Worm (Caenorhabditis elegans): ENCODE measurements around the gene dot-1.4.

Gene dot-1.4

ce11 chrX:11937343-11937935, 6.0 kb upstream of the dot-1.4 start (continued):
- TF ChIP-seq Y48G9A.11 (GFP tag; IDR thresholded peaks at IDR 0.05) (no peak; the same call in 1 of the 2 replicates), ces-1 (GFP tag; optimal IDR thresholded peaks at IDR 0.05) (peak; percentile 95), ceh-20 (GFP tag; IDR thresholded peaks at IDR 0.05) (peak; percentile 95), Y5F2A.4 (GFP tag; optimal IDR thresholded peaks at IDR 0.05) (peak; percentile 91), nhr-77 (tag; optimal IDR thresholded peaks at IDR 0.05) (peak; percentile 100), lin-39 (tag; optimal IDR thresholded peaks at IDR 0.05) (peak; percentile 86), dmd-8 (GFP tag; IDR thresholded peaks at IDR 0.05) (peak; percentile 72), dve-1 (tag; optimal IDR thresholded peaks at IDR 0.05; ENCODE audit: insufficient read depth) (peak; percentile 100), hif-1 (tag; optimal IDR thresholded peaks at IDR 0.05) (peak; percentile 82 to 92), egl-27 (tag; optimal IDR thresholded peaks at IDR 0.05) (peak; percentile 52), F49E8.2 (tag; optimal IDR thresholded peaks at IDR 0.05; ENCODE audit: borderline replicate concordance) (peak; percentile 40), dpl-1 (GFP tag; optimal IDR thresholded peaks at IDR 0.05) (peak; percentile 76), lin-13 (GFP tag; optimal IDR thresholded peaks at IDR 0.05) (peak; percentile 98), arid-1 (GFP tag; conservative IDR thresholded peaks at IDR 0.05) (peak; percentile 66), lim-7 (GFP tag; IDR thresholded peaks at IDR 0.05) (no peak), rbr-2 (tag; optimal IDR thresholded peaks at IDR 0.05) (peak; percentile 99), ctbp-1 (GFP tag; IDR thresholded peaks at IDR 0.05) (peak; percentile 98), hlh-11 (tag; optimal IDR thresholded peaks at IDR 0.05) (peak; percentile 97), ceh-62 (tag; optimal IDR thresholded peaks at IDR 0.05) (no peak), spr-3 (GFP tag; optimal IDR thresholded peaks at IDR 0.05) (peak; percentile 98), snpc-1.2 (GFP tag; IDR thresholded peaks at IDR 0.05) (no peak; the same call in 1 of the 2 replicates), unc-130 (GFP tag; optimal IDR thresholded peaks at IDR 0.05) (peak; percentile 42), hlh-30 (tag; optimal IDR thresholded peaks at IDR 0.05; ENCODE audit: insufficient read depth) (peak; percentile 94), zfp-3 (GFP tag; conservative IDR thresholded peaks at IDR 0.05) (peak; percentile 94), ama-1 (optimal IDR thresholded peaks at IDR 0.05) (no peak), mdt-29 (GFP tag; IDR thresholded peaks at IDR 0.05) (peak; percentile 95), spr-1 (tag; optimal IDR thresholded peaks at IDR 0.05) (peak; percentile 97), ZK337.2 (GFP tag; IDR thresholded peaks at IDR 0.05) (peak; percentile 83), tra-1 (GFP tag; IDR thresholded peaks at IDR 0.05) (peak; percentile 95), unc-39 (tag; optimal IDR thresholded peaks at IDR 0.05) (peak; percentile 92), madf-5 (GFP tag; IDR thresholded peaks at IDR 0.05) (peak; percentile 53 to 92; a peak in 3 of 4 replicates), zag-1 (tag; optimal IDR thresholded peaks at IDR 0.05) (peak; percentile 94), F37D6.2 (tag; optimal IDR thresholded peaks at IDR 0.05) (peak; percentile 99), saeg-2 (GFP tag; IDR thresholded peaks at IDR 0.05) (peak; percentile 95), daf-8 (GFP tag; IDR thresholded peaks at IDR 0.05) (no peak), nhr-41 (GFP tag; IDR thresholded peaks at IDR 0.05) (peak; percentile 68)

DNA sequence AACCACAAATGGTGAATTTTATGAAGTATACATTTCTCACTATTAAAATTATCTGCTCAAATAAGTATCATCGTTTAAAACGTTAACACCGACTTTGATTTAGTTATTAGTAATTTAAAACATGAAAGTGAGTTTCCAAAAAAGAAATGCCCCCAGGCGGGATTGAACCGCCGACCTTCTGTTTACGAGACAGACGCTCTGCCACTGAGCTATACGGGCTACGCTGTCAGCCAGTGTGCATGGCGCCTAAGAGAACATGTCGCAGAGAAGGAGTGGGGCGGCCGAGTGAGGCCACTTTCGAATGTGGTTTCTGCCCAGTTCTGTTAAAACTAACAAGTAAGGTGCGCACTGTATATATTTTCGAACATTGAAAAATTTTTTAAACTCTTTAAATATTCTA, 3.5 kb upstream of the dot-1.4 start:
- peak; percentile 55 to 85 for TF ChIP-seq daf-16 (GFP tag; optimal IDR thresholded peaks at IDR 0.05)
- peak; percentile 78 for TF ChIP-seq daf-16 (tag; optimal IDR thresholded peaks at IDR 0.05)
- peak; percentile 52; the same call in 1 of the 2 replicates for TF ChIP-seq F26F4.8 (GFP tag; conservative IDR thresholded peaks at IDR 0.05)
- peak; percentile 72 for TF ChIP-seq rbr-2 (tag; optimal IDR thresholded peaks at IDR 0.05)
- TF ChIP-seq ctbp-1 (GFP tag; IDR thresholded peaks at IDR 0.05) = peak; percentile 74
- no peak for TF ChIP-seq lin-29 (GFP tag; IDR thresholded peaks at IDR 0.05)
- TF ChIP-seq ZK337.2 (GFP tag; IDR thresholded peaks at IDR 0.05) = peak; percentile 43; the same call in 1 of the 2 replicates
- peak; percentile 59 for TF ChIP-seq F49E8.2 (tag; optimal IDR thresholded peaks at IDR 0.05; ENCODE audit: borderline replicate concordance)
- TF ChIP-seq ceh-44 (GFP tag; IDR thresholded peaks at IDR 0.05) = 0 out of 2 replicates have a peak, but pooled peaks have one; percentile 16
- TF ChIP-seq nhr-11 (tag; optimal IDR thresholded peaks at IDR 0.05) = no peak
- no peak for TF ChIP-seq pqm-1 (tag; optimal IDR thresholded peaks at IDR 0.05)
- no peak for TF ChIP-seq zfp-3 (GFP tag; conservative IDR thresholded peaks at IDR 0.05)
- peak; percentile 72; the same call in 1 of the 2 replicates for TF ChIP-seq tra-1 (GFP tag; IDR thresholded peaks at IDR 0.05)
- TF ChIP-seq mxl-2 (GFP tag; conservative IDR thresholded peaks at IDR 0.05) = no peak
- no peak for TF ChIP-seq nhr-76 (tag; optimal IDR thresholded peaks at IDR 0.05)
- peak; percentile 89 for TF ChIP-seq vab-7 (GFP tag; IDR thresholded peaks at IDR 0.05)
- TF ChIP-seq dve-1 (tag; optimal IDR thresholded peaks at IDR 0.05; ENCODE audit: insufficient read depth) = peak; percentile 43
- TF ChIP-seq F10B5.3 (tag; optimal IDR thresholded peaks at IDR 0.05) = peak; percentile 61
- TF ChIP-seq aha-1 (tag) = peak; percentile 94
- peak; percentile 46 for TF ChIP-seq hlh-30 (tag; optimal IDR thresholded peaks at IDR 0.05; ENCODE audit: insufficient read depth)
- peak; percentile 58 for TF ChIP-seq spr-3 (GFP tag; optimal IDR thresholded peaks at IDR 0.05)
- TF ChIP-seq duxl-1 (tag; optimal IDR thresholded peaks at IDR 0.05; ENCODE audit: poor library complexity) = peak; percentile 78
